Fruit fly (Drosophila melanogaster) whole organism, embryonic: ENCODE measurements around the gene ball.
A peak's percentile ranks its signal among the peaks of the same experiment; 100 is the strongest.

Experiments used
- BEAF-32 ChIP-seq: fragments of 200-800 bp; sonication (Bioruptor generic); optimal IDR thresholded peaks from 3 replicates; lab custom pipeline; 2017; ENCODE audit warnings: missing biosample characterization, missing genetic modification characterization, mild to moderate bottlenecking, moderate library complexity, missing genetic modification reagents
- CG10321 ChIP-seq: fragments of 200-800 bp; sonication (Bioruptor generic); IDR thresholded peaks from 2 replicates; pipeline ENCODE4 v1.3.6; 2022; ENCODE audit warnings: missing biosample characterization, missing genetic modification characterization
- CG10565 ChIP-seq: fragments of 200-800 bp; sonication (Bioruptor generic); optimal IDR thresholded peaks from 3 replicates; lab custom pipeline; 2016; ENCODE audit warnings: missing biosample characterization, mild to moderate bottlenecking, missing genetic modification characterization
- CG10979 ChIP-seq: fragments of 200-800 bp; sonication (Bioruptor generic); optimal IDR thresholded peaks from 2 replicates; lab custom pipeline; 2018; ENCODE audit warnings: missing biosample characterization, mild to moderate bottlenecking, missing genetic modification characterization, moderate library complexity
- CG12391 ChIP-seq: fragments of 200-800 bp; sonication (Bioruptor generic); optimal IDR thresholded peaks from 3 replicates; lab custom pipeline; 2018; ENCODE audit warnings: missing biosample characterization, mild to moderate bottlenecking, missing genetic modification characterization, moderate library complexity
- CG15696 ChIP-seq: fragments of 200-800 bp; sonication (Bioruptor generic); optimal IDR thresholded peaks from 2 replicates; lab custom pipeline; 2019; ENCODE audit warnings: missing biosample characterization, mild to moderate bottlenecking, missing genetic modification characterization, moderate library complexity
- CG17912 ChIP-seq: fragments of 200-800 bp; sonication (Bioruptor generic); optimal IDR thresholded peaks from 2 replicates; lab custom pipeline; 2018; ENCODE audit warnings: missing biosample characterization, mild to moderate bottlenecking, missing genetic modification characterization
- CG18011 ChIP-seq: fragments of 200-800 bp; sonication (Bioruptor generic); optimal IDR thresholded peaks from 2 replicates; lab custom pipeline; 2017; ENCODE audit warnings: missing biosample characterization, missing genetic modification characterization, mild to moderate bottlenecking, moderate library complexity, missing genotype
- CG32532 ChIP-seq: fragments of 200-800 bp; sonication (Bioruptor generic); IDR thresholded peaks from 2 replicates; pipeline ENCODE4 v1.3.6; 2022; ENCODE audit warnings: missing biosample characterization, missing genetic modification characterization
- CG3407 ChIP-seq: fragments of 200-800 bp; sonication (Bioruptor generic); optimal IDR thresholded peaks from 2 replicates; lab custom pipeline; 2018; ENCODE audit warnings: missing biosample characterization, mild to moderate bottlenecking, missing genetic modification characterization
- CG4282 ChIP-seq: fragments of 200-800 bp; sonication (Bioruptor generic); optimal IDR thresholded peaks from 2 replicates; lab custom pipeline; 2016; ENCODE audit warnings: missing biosample characterization, missing genetic modification characterization
- CG6254 ChIP-seq: fragments of 200-800 bp; sonication (Bioruptor generic); optimal IDR thresholded peaks from 3 replicates; lab custom pipeline; 2017; ENCODE audit warnings: mild to moderate bottlenecking, missing biosample characterization, missing genetic modification reagents, missing genetic modification characterization
- CG6654 ChIP-seq: fragments of 200-800 bp; sonication (Bioruptor generic); optimal IDR thresholded peaks from 2 replicates; lab custom pipeline; 2017; ENCODE audit warnings: missing biosample characterization, mild to moderate bottlenecking, missing genetic modification characterization
- CG7271 ChIP-seq: fragments of 200-800 bp; sonication (Bioruptor generic); optimal IDR thresholded peaks from 2 replicates; lab custom pipeline; 2018; ENCODE audit warnings: missing biosample characterization, mild to moderate bottlenecking, missing genetic modification characterization, moderate library complexity
- CG7786 ChIP-seq: fragments of 200-800 bp; sonication (Bioruptor generic); optimal IDR thresholded peaks from 2 replicates; lab custom pipeline; 2016; ENCODE audit warnings: missing biosample characterization, missing genetic modification characterization
- CG8290 ChIP-seq, 3 experiments: fragments of 200-800 bp; sonication (Bioruptor generic); optimal IDR thresholded peaks; 2 replicates each; lab custom pipeline; 2016 to 2019; ENCODE audit warnings: missing biosample characterization in 3 of 3, missing genetic modification characterization in 3 of 3, mild to moderate bottlenecking in 2 of 3, moderate library complexity in 1 of 3
- CG9876 ChIP-seq: fragments of 200-800 bp; sonication (Bioruptor generic); optimal IDR thresholded peaks from 2 replicates; lab custom pipeline; 2016; ENCODE audit warnings: missing biosample characterization, missing genetic modification characterization
- Dip3 ChIP-seq: fragments of 200-800 bp; sonication (Bioruptor generic); optimal IDR thresholded peaks from 3 replicates; lab custom pipeline; 2016; ENCODE audit warnings: missing biosample characterization, missing genetic modification characterization
- E2f1 ChIP-seq: fragments of 200-800 bp; sonication (Bioruptor generic); IDR thresholded peaks from 2 replicates; pipeline ENCODE4 v1.3.6; 2022; ENCODE audit warnings: missing biosample characterization, missing genetic modification characterization
- Eip74EF ChIP-seq, 2 experiments: fragments of 200-800 bp in 1 of 2; fragments of >200 bp in 1 of 2; sonication (Bioruptor generic) in 1 of 2; optimal IDR thresholded peaks; 2 replicates each; lab custom pipeline; 2017 to 2019; ENCODE audit warnings: missing biosample characterization in 2 of 2, missing genetic modification characterization in 2 of 2, mild to moderate bottlenecking in 1 of 2, moderate library complexity in 1 of 2
- Ets65A ChIP-seq: fragments of 200-800 bp; sonication (Bioruptor generic); peaks from one replicate; lab custom pipeline; 2016; ENCODE audit warnings: missing biosample characterization, missing genetic modification characterization
- Gsc ChIP-seq: fragments of 200-800 bp; sonication (Bioruptor generic); IDR thresholded peaks from 2 replicates; pipeline ENCODE4 v1.3.6; 2022; ENCODE audit warnings: missing biosample characterization, missing genetic modification characterization
- HHEX ChIP-seq: fragments of 200-800 bp; sonication (Bioruptor generic); optimal IDR thresholded peaks from 3 replicates; lab custom pipeline; 2017; ENCODE audit warnings: missing biosample characterization, mild to moderate bottlenecking, missing genetic modification characterization, missing genetic modification reagents
- HLHmδ ChIP-seq: fragments of 200-800 bp; sonication (Bioruptor generic); optimal IDR thresholded peaks from 2 replicates; lab custom pipeline; 2018; ENCODE audit warnings: missing biosample characterization, mild to moderate bottlenecking, missing genetic modification characterization, moderate library complexity
- Hmr ChIP-seq: fragments of 200-800 bp; sonication (Bioruptor generic); optimal IDR thresholded peaks from 3 replicates; lab custom pipeline; 2017; ENCODE audit warnings: mild to moderate bottlenecking, missing biosample characterization, missing genetic modification reagents, missing genetic modification characterization
- Mes4 ChIP-seq: fragments of 200-800 bp; sonication (Bioruptor generic); optimal IDR thresholded peaks from 2 replicates; lab custom pipeline; 2016; ENCODE audit warnings: missing biosample characterization, missing genetic modification characterization
- NC2α ChIP-seq: fragments of 200-800 bp; sonication (Bioruptor generic); optimal IDR thresholded peaks from 2 replicates; lab custom pipeline; 2016; ENCODE audit warnings: missing biosample characterization, missing genetic modification characterization
- Ravus ChIP-seq: fragments of 200-800 bp; sonication (Bioruptor generic); IDR thresholded peaks from 2 replicates; pipeline ENCODE4 v1.3.6; 2022; ENCODE audit warnings: missing biosample characterization, missing genetic modification characterization
- Sin3A ChIP-seq: fragments of >200 bp; optimal IDR thresholded peaks from 2 replicates; lab custom pipeline; 2018
- Sox100B ChIP-seq: fragments of 200-800 bp; sonication (Bioruptor generic); optimal IDR thresholded peaks from 3 replicates; lab custom pipeline; 2018; ENCODE audit warnings: missing biosample characterization, mild to moderate bottlenecking, missing genetic modification characterization
- Usf ChIP-seq: fragments of 200-800 bp; sonication (Bioruptor generic); optimal IDR thresholded peaks from 2 replicates; lab custom pipeline; 2017; ENCODE audit warnings: missing genotype, missing biosample characterization, missing genetic modification characterization
- ac ChIP-seq: fragments of 200-800 bp; sonication (Bioruptor generic); optimal IDR thresholded peaks from 3 replicates; lab custom pipeline; 2017; ENCODE audit warnings: missing biosample characterization, mild to moderate bottlenecking, missing genetic modification characterization
- ap ChIP-seq: fragments of 200-800 bp; sonication (Bioruptor generic); IDR thresholded peaks from 2 replicates; pipeline ENCODE4 v1.3.6; 2022; ENCODE audit warnings: missing biosample characterization, missing genetic modification characterization
- ato ChIP-seq: fragments of 200-800 bp; sonication (Bioruptor generic); IDR thresholded peaks from 2 replicates; pipeline ENCODE4 v1.3.6; 2022; ENCODE audit warnings: missing biosample characterization, missing genetic modification characterization; ENCODE audit not compliant: partially characterized antibody
- caup ChIP-seq: fragments of 200-800 bp; sonication (Bioruptor generic); optimal IDR thresholded peaks from 3 replicates; lab custom pipeline; 2017; ENCODE audit warnings: missing biosample characterization, mild to moderate bottlenecking, missing genetic modification characterization, moderate library complexity; ENCODE audit not compliant: severe bottlenecking
- da ChIP-seq: fragments of 200-800 bp; sonication (Bioruptor generic); optimal IDR thresholded peaks from 2 replicates; lab custom pipeline; 2016; ENCODE audit warnings: missing biosample characterization, missing genetic modification characterization
- dmrt11E ChIP-seq: fragments of 200-800 bp; sonication (Bioruptor generic); optimal IDR thresholded peaks from 3 replicates; lab custom pipeline; 2018; ENCODE audit warnings: missing biosample characterization, mild to moderate bottlenecking, missing genetic modification characterization, moderate library complexity
- dmrt99B ChIP-seq: fragments of 200-800 bp; sonication (Bioruptor generic); optimal IDR thresholded peaks from 2 replicates; lab custom pipeline; 2018; ENCODE audit warnings: missing biosample characterization, mild to moderate bottlenecking, missing genetic modification characterization, moderate library complexity
- emc ChIP-seq: fragments of 200-800 bp; sonication (Bioruptor generic); optimal IDR thresholded peaks from 2 replicates; lab custom pipeline; 2016; ENCODE audit warnings: missing biosample characterization, missing genetic modification characterization
- gfzf ChIP-seq: fragments of 200-800 bp; sonication (Bioruptor generic); optimal IDR thresholded peaks from 2 replicates; lab custom pipeline; 2016; ENCODE audit warnings: missing biosample characterization, mild to moderate bottlenecking, missing genetic modification characterization, moderate library complexity
- grau ChIP-seq: fragments of 200-800 bp; optimal IDR thresholded peaks from 3 replicates; lab custom pipeline; 2019; ENCODE audit warnings: missing biosample characterization, mild to moderate bottlenecking, missing genetic modification characterization, moderate library complexity
- ham ChIP-seq: fragments of 200-800 bp; sonication (Bioruptor generic); IDR thresholded peaks from 2 replicates; pipeline ENCODE4 v1.3.6; 2022; ENCODE audit warnings: missing biosample characterization, missing genetic modification characterization
- jing ChIP-seq: fragments of 200-800 bp; sonication (Bioruptor generic); optimal IDR thresholded peaks from 2 replicates; lab custom pipeline; 2018; ENCODE audit warnings: missing biosample characterization, mild to moderate bottlenecking, missing genetic modification characterization
- mam ChIP-seq: fragments of 200-800 bp; sonication (Bioruptor generic); optimal IDR thresholded peaks from 3 replicates; lab custom pipeline; 2016; ENCODE audit warnings: missing biosample characterization, missing genetic modification characterization
- nom ChIP-seq: fragments of 200-800 bp; sonication (Bioruptor generic); optimal IDR thresholded peaks from 2 replicates; lab custom pipeline; 2017; ENCODE audit warnings: missing biosample characterization, missing genetic modification characterization, mild to moderate bottlenecking, moderate library complexity, missing genetic modification reagents
- oc ChIP-seq: fragments of 200-800 bp; sonication (Bioruptor generic); optimal IDR thresholded peaks from 2 replicates; lab custom pipeline; 2018; ENCODE audit warnings: missing biosample characterization, mild to moderate bottlenecking, missing genetic modification characterization, moderate library complexity
- p53 ChIP-seq: fragments of 200-800 bp; sonication (Bioruptor generic); optimal IDR thresholded peaks from 2 replicates; lab custom pipeline; 2016; ENCODE audit warnings: missing biosample characterization, missing genetic modification characterization
- psq ChIP-seq: fragments of 200-800 bp; sonication (Bioruptor generic); optimal IDR thresholded peaks from 2 replicates; lab custom pipeline; 2017; ENCODE audit warnings: missing biosample characterization, missing genetic modification characterization
- sc ChIP-seq, 3 experiments: fragments of >200 bp in 2 of 3; fragments of 200-800 bp in 1 of 3; sonication (Bioruptor generic) in 1 of 3; optimal IDR thresholded peaks; 2 replicates in 2 of 3; 3 replicates in 1 of 3; lab custom pipeline; 2017; ENCODE audit warnings: mild to moderate bottlenecking in 1 of 3, missing biosample characterization in 1 of 3, missing genetic modification characterization in 1 of 3, missing genetic modification reagents in 1 of 3
- tup ChIP-seq: fragments of 200-800 bp; sonication (Bioruptor generic); optimal IDR thresholded peaks from 2 replicates; lab custom pipeline; 2016; ENCODE audit warnings: missing biosample characterization, mild to moderate bottlenecking, missing genetic modification characterization, moderate library complexity

ball gene

dm6 chr3R:26853699-26854098 is 12.9 kb downstream of the ball start (continued):
- TF ChIP-seq Sox100B (GFP tag; lab: Kevin White, UChicago) (no peak), CG10321 (GFP tag; lab: Robert Waterston, UW) (no peak), jing (no peak), Gsc (GFP tag; lab: Robert Waterston, UW) (no peak), HLHmδ (GFP tag; lab: Kevin White, UChicago) (no peak), gfzf (GFP tag; lab: Kevin White, UChicago) (no peak), nom (GFP tag; lab: Kevin White, UChicago) (no peak), caup (GFP tag; lab: Kevin White, UChicago) (no peak), emc (no peak), CG10979 (no peak), Ets65A (GFP tag; lab: Kevin White, UChicago) (peak; percentile 88), CG9876 (no peak), p53 (GFP tag; lab: Kevin White, UChicago) (no peak), dmrt11E (tag; lab: Kevin White, UChicago) (no peak), BEAF-32 (GFP tag; lab: Kevin White, UChicago) (no peak), ap (GFP tag; lab: Robert Waterston, UW) (no peak), CG10565 (GFP tag; lab: Kevin White, UChicago) (no peak), da (GFP tag; lab: Kevin White, UChicago) (no peak), NC2α (GFP tag; lab: Kevin White, UChicago) (no peak), CG17912 (no peak), sc (optimal IDR thresholded peaks at IDR 0.05; lab: Kevin White, UChicago) (no peak), sc (GFP tag; optimal IDR thresholded peaks at IDR 0.05; lab: Kevin White, UChicago) (no peak), CG6654 (GFP tag; lab: Kevin White, UChicago) (no peak), grau (tag; lab: Kevin White, UChicago) (no peak), oc (tag; lab: Kevin White, UChicago) (no peak), psq (GFP tag; lab: Kevin White, UChicago) (no peak), Mes4 (GFP tag; lab: Kevin White, UChicago) (no peak), ham (GFP tag; lab: Robert Waterston, UW) (no peak), Eip74EF (GFP tag; optimal IDR thresholded peaks at IDR 0.05; lab: Kevin White, UChicago) (no peak), CG4282 (GFP tag; lab: Kevin White, UChicago) (no peak), dmrt99B (tag; lab: Kevin White, UChicago) (peak; percentile 38), CG32532 (peak; percentile 38; the same call in 1 of the 2 replicates), ato (no peak), mam (GFP tag; lab: Kevin White, UChicago) (peak; percentile 13), HHEX (GFP tag; lab: Kevin White, UChicago) (no peak), CG15696 (tag; lab: Kevin White, UChicago) (no peak), CG12391 (no peak), Usf (no peak), CG3407 (GFP tag; lab: Kevin White, UChicago) (no peak), CG7271 (tag; lab: Kevin White, UChicago) (no peak), E2f1 (GFP tag; lab: Robert Waterston, UW) (0 out of 2 replicates have a peak, but pooled peaks have one; percentile 21), Sin3A (lab: Kevin White, UChicago) (no peak), CG8290 (GFP tag; optimal IDR thresholded peaks at IDR 0.05; lab: Kevin White, UChicago) (no peak), CG8290 (tag; optimal IDR thresholded peaks at IDR 0.05; lab: Kevin White, UChicago) (peak in 1 of 2 experiments; percentile 28), CG18011 (GFP tag; lab: Kevin White, UChicago) (no peak), Dip3 (GFP tag; lab: Kevin White, UChicago) (no peak), CG7786 (no peak), Hmr (GFP tag; lab: Kevin White, UChicago) (peak; percentile 25), Ravus (GFP tag; lab: Robert Waterston, UW) (no peak), ac (GFP tag; lab: Kevin White, UChicago) (no peak), tup (GFP tag; lab: Kevin White, UChicago) (no peak), CG6254 (GFP tag; lab: Kevin White, UChicago) (no peak)
